Fruit fly (Drosophila melanogaster): ENCODE results near the gene CG10469.

Gene CG10469

dm6 chr3L:6094697-6095096 lies 1.6 kb upstream of the CG10469 start, which contains the start of the genes CG10467 and loj (continued):
- TF ChIP-seq fd102C (GFP tag; optimal IDR thresholded peaks at IDR 0.05) (peak; percentile 70), org-1 (GFP tag; optimal IDR thresholded peaks at IDR 0.05) (peak; percentile 75), TFAM (GFP tag; optimal IDR thresholded peaks at IDR 0.05) (no peak), CG14014 (GFP tag; IDR thresholded peaks at IDR 0.05) (peak; percentile 97), CG4617 (GFP tag; optimal IDR thresholded peaks at IDR 0.05; ENCODE audit: borderline replicate concordance) (peak; percentile 97), ind (GFP tag; optimal IDR thresholded peaks at IDR 0.05) (peak; percentile 98), Dfd (GFP tag; optimal IDR thresholded peaks at IDR 0.05) (peak in 1 of 2 experiments; percentile 35), wdn (GFP tag; IDR thresholded peaks at IDR 0.05) (peak; percentile 93), pum (GFP tag; optimal IDR thresholded peaks at IDR 0.05) (peak; percentile 83), p53 (GFP tag; optimal IDR thresholded peaks at IDR 0.05) (no peak), ci (GFP tag; IDR thresholded peaks at IDR 0.05) (peak; percentile 94), CG7271 (tag; optimal IDR thresholded peaks at IDR 0.05) (peak; percentile 94), sna (GFP tag; IDR thresholded peaks at IDR 0.05; ENCODE audit: partially characterized antibody) (peak; percentile 84), CG8478 (optimal IDR thresholded peaks at IDR 0.05) (no peak), CG5953 (GFP tag; IDR thresholded peaks at IDR 0.05) (peak; percentile 86; the same call in 1 of the 2 replicates), CG17328 (GFP tag; IDR thresholded peaks at IDR 0.05) (peak; percentile 96), CG1792 (GFP tag; optimal IDR thresholded peaks at IDR 0.05) (peak; percentile 65), CG6175 (GFP tag; IDR thresholded peaks at IDR 0.05) (peak; percentile 91), CG15601 (tag; optimal IDR thresholded peaks at IDR 0.05) (peak; percentile 93), CG3407 (GFP tag; optimal IDR thresholded peaks at IDR 0.05) (peak; percentile 84), CG11247 (GFP tag; IDR thresholded peaks at IDR 0.05) (peak; percentile 97), Fer3 (tag; optimal IDR thresholded peaks at IDR 0.05) (peak; percentile 97), Sox100B (GFP tag; optimal IDR thresholded peaks at IDR 0.05) (peak; percentile 88), unpg (GFP tag; optimal IDR thresholded peaks at IDR 0.05) (peak; percentile 96), CG10959 (GFP tag; IDR thresholded peaks at IDR 0.05) (peak; percentile 94), fd64A (GFP tag; optimal IDR thresholded peaks at IDR 0.05) (peak; percentile 36), Abd-B (GFP tag; optimal IDR thresholded peaks at IDR 0.05) (peak; percentile 99), gsb (GFP tag; IDR thresholded peaks at IDR 0.05) (peak; percentile 90), CG4854 (GFP tag; optimal IDR thresholded peaks at IDR 0.05) (peak; percentile 86), D (optimal IDR thresholded peaks at IDR 0.05) (no peak), D (GFP tag; optimal IDR thresholded peaks at IDR 0.05) (peak; percentile 91), CG6683 (GFP tag; optimal IDR thresholded peaks at IDR 0.05) (peak; percentile 72), CG6813 (GFP tag; optimal IDR thresholded peaks at IDR 0.05) (peak; percentile 80), CG2116 (GFP tag; optimal IDR thresholded peaks at IDR 0.05) (peak; percentile 85), CG12104 (GFP tag; optimal IDR thresholded peaks at IDR 0.05) (peak; percentile 93), CG8290 (GFP tag; optimal IDR thresholded peaks at IDR 0.05) (peak; percentile 90), CG8290 (tag; optimal IDR thresholded peaks at IDR 0.05) (peak in 1 of 2 experiments; percentile 67), CG7963 (GFP tag; IDR thresholded peaks at IDR 0.05; ENCODE audit: partially characterized antibody) (no peak), sr (GFP tag; IDR thresholded peaks at IDR 0.05) (peak; percentile 63; the same call in 1 of the 3 replicates), repo (GFP tag; optimal IDR thresholded peaks at IDR 0.05) (peak; percentile 34), Atf-2 (GFP tag; optimal IDR thresholded peaks at IDR 0.05) (peak; percentile 60), Usf (GFP tag; optimal IDR thresholded peaks at IDR 0.05) (peak; percentile 93), Ravus (GFP tag; IDR thresholded peaks at IDR 0.05) (peak; percentile 88), CG10274 (GFP tag; optimal IDR thresholded peaks at IDR 0.05) (peak; percentile 64), Nf-YC (tag; optimal IDR thresholded peaks at IDR 0.05) (peak; percentile 80), ssp (GFP tag; IDR thresholded peaks at IDR 0.05) (peak; percentile 93), CG15696 (tag; optimal IDR thresholded peaks at IDR 0.05) (peak; percentile 98), twi (tag; optimal IDR thresholded peaks at IDR 0.05) (peak; percentile 94), Med (GFP tag) (peak; percentile 94), CG13424 (tag; optimal IDR thresholded peaks at IDR 0.05) (peak; percentile 98), CG18619 (GFP tag; optimal IDR thresholded peaks at IDR 0.05) (peak; percentile 93), CG8281 (tag; optimal IDR thresholded peaks at IDR 0.05) (peak; percentile 81)
